Worm (Caenorhabditis elegans) whole organism, L2 larva: Measurements from ENCODE around the gene elks-1.

Source experiments
- C34F6.9 ChIP-seq: fragments of 150-350 bp; optimal IDR thresholded peaks from 2 replicates; lab custom pipeline; 2014; ENCODE audit warnings: missing biosample characterization, missing genetic modification characterization
- R02D3.7 ChIP-seq: fragments of 150-350 bp; optimal IDR thresholded peaks from 2 replicates; lab custom pipeline; 2014; ENCODE audit warnings: missing biosample characterization, missing genetic modification characterization
- ZK546.5 ChIP-seq: sonication (generic microtip); optimal IDR thresholded peaks from 2 replicates; lab custom pipeline; 2017; ENCODE audit warnings: missing biosample characterization, missing genetic modification characterization
- ama-1 ChIP-seq: fragments of 150-350 bp; optimal IDR thresholded peaks from 2 replicates; lab custom pipeline; 2018; ENCODE audit warnings: inconsistent platforms
- ceh-16 ChIP-seq: fragments of 150-350 bp; optimal IDR thresholded peaks from 2 replicates; lab custom pipeline; 2014; ENCODE audit warnings: missing biosample characterization, missing genetic modification characterization
- ceh-82 ChIP-seq: fragments of 150-350 bp; optimal IDR thresholded peaks from 2 replicates; lab custom pipeline; 2014; ENCODE audit warnings: missing biosample characterization, missing genetic modification characterization
- crh-2 ChIP-seq: sonication (generic microtip); optimal IDR thresholded peaks from 2 replicates; lab custom pipeline; 2017; ENCODE audit warnings: missing biosample characterization, missing genetic modification characterization
- egl-27 ChIP-seq: sonication (generic microtip); optimal IDR thresholded peaks from 3 replicates; lab custom pipeline; 2017; ENCODE audit warnings: missing biosample characterization, missing genetic modification reagents, missing genetic modification characterization
- elt-1 ChIP-seq: fragments of 150-350 bp; optimal IDR thresholded peaks from 2 replicates; lab custom pipeline; 2014; ENCODE audit warnings: missing biosample characterization, missing genetic modification characterization
- elt-3 ChIP-seq: sonication (generic microtip); optimal IDR thresholded peaks from 2 replicates; lab custom pipeline; 2017; ENCODE audit warnings: missing biosample characterization, missing genetic modification characterization
- fos-1 ChIP-seq: fragments of 150-350 bp; optimal IDR thresholded peaks from 2 replicates; lab custom pipeline; 2014; ENCODE audit warnings: missing biosample characterization, missing genetic modification characterization
- gmeb-1 ChIP-seq: fragments of 150-350 bp; optimal IDR thresholded peaks from 2 replicates; lab custom pipeline; 2014; ENCODE audit warnings: missing biosample characterization, missing genetic modification characterization
- lin-11 ChIP-seq: fragments of 150-350 bp; sonication (generic microtip); optimal IDR thresholded peaks from 2 replicates; lab custom pipeline; 2014; ENCODE audit warnings: missing biosample characterization, missing genetic modification characterization, inconsistent platforms, mixed read lengths
- lin-13 ChIP-seq: fragments of 150-350 bp; optimal IDR thresholded peaks from 2 replicates; lab custom pipeline; 2014; ENCODE audit warnings: missing biosample characterization, missing genetic modification reagents, missing genetic modification characterization
- lsy-2 ChIP-seq, 2 experiments: fragments of 150-350 bp in 1 of 2; sonication (generic microtip) in 1 of 2; optimal IDR thresholded peaks; 2 replicates each; lab custom pipeline; 2014 to 2017; ENCODE audit warnings: missing biosample characterization in 2 of 2, missing genetic modification characterization in 2 of 2
- mbf-1 ChIP-seq: sonication (generic microtip); optimal IDR thresholded peaks from 2 replicates; lab custom pipeline; 2017; ENCODE audit warnings: missing biosample characterization, missing genetic modification characterization
- nhr-11 ChIP-seq: fragments of 150-350 bp; optimal IDR thresholded peaks from 2 replicates; lab custom pipeline; 2014; ENCODE audit warnings: missing biosample characterization, missing genetic modification characterization
- nhr-12 ChIP-seq: fragments of 150-350 bp; optimal IDR thresholded peaks from 2 replicates; lab custom pipeline; 2014; ENCODE audit warnings: missing biosample characterization, missing genetic modification characterization
- nhr-129 ChIP-seq: fragments of 150-350 bp; optimal IDR thresholded peaks from 2 replicates; lab custom pipeline; 2014; ENCODE audit warnings: missing biosample characterization, missing genetic modification characterization
- nhr-21 ChIP-seq: fragments of 150-350 bp; optimal IDR thresholded peaks from 2 replicates; lab custom pipeline; 2014; ENCODE audit warnings: missing biosample characterization, missing genetic modification characterization
- nhr-23 ChIP-seq: fragments of 150-350 bp; optimal IDR thresholded peaks from 2 replicates; lab custom pipeline; 2014; ENCODE audit warnings: missing biosample characterization, missing genetic modification reagents, missing genetic modification characterization
- nhr-237 ChIP-seq: fragments of 150-350 bp; optimal IDR thresholded peaks from 2 replicates; lab custom pipeline; 2014; ENCODE audit warnings: missing biosample characterization, missing genetic modification characterization
- peb-1 ChIP-seq: fragments of 150-350 bp; optimal IDR thresholded peaks from 2 replicates; lab custom pipeline; 2014; ENCODE audit warnings: missing biosample characterization, missing genetic modification characterization
- sma-9 ChIP-seq, 2 experiments: fragments of 150-350 bp in 1 of 2; sonication (generic microtip) in 1 of 2; optimal IDR thresholded peaks; 2 replicates each; lab custom pipeline; 2014 to 2016; ENCODE audit warnings: missing genetic modification characterization in 2 of 2, mild to moderate bottlenecking in 1 of 2, missing biosample characterization in 1 of 2, missing compliant biosample characterization in 1 of 2, missing genetic modification reagents in 1 of 2, moderate library complexity in 1 of 2
- unc-39 ChIP-seq: fragments of 150-350 bp; optimal IDR thresholded peaks from 2 replicates; lab custom pipeline; 2014; ENCODE audit warnings: missing biosample characterization, missing genetic modification characterization
- unc-55 ChIP-seq: fragments of 150-350 bp; sonication (generic microtip); optimal IDR thresholded peaks from 3 replicates; lab custom pipeline; 2014; ENCODE audit warnings: missing biosample characterization, missing genetic modification reagents, missing genetic modification characterization
- unc-62 ChIP-seq: fragments of 150-350 bp; optimal IDR thresholded peaks from 2 replicates; lab custom pipeline; 2014; ENCODE audit warnings: missing biosample characterization, missing genetic modification reagents, missing genetic modification characterization
- ztf-1 ChIP-seq: fragments of 200-800 bp; sonication (Bioruptor generic); conservative IDR thresholded peaks from 2 replicates; pipeline ENCODE4 v1.3.6; 2022; ENCODE audit warnings: missing genetic modification characterization, missing compliant biosample characterization

Gene elks-1

DNA sequence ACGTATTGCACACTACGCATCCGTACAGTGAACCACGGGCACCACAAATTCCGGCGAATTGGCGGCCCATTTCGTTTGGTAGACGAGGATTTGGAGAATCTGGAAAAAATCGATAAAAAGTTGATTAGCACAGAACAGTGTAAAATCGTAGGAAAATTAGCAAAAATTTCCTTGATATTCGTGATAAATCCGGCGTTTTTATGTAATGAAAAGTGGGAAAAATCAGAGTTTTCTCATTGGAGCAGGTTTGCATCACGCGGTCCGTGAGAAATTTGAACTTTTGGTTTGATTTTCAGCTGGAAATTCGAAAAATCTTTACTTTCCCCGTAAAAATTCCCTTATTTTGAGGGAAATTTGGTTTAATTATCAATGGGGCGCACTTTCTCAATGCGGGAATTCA lies 34.2 kb upstream of the elks-1 start, which contains the start of gene B0546.4:
Gene B0546.4, minus strand, starts transcription at position 101 of the 400 bp plus-strand sequence.
- no peak for TF ChIP-seq lin-13 (GFP tag; lab: Kevin White, UChicago)
- no peak for TF ChIP-seq ztf-1 (GFP tag; lab: Robert Waterston, UW)
- no peak for TF ChIP-seq crh-2 (tag; lab: Kevin White, UChicago)
- no peak for TF ChIP-seq nhr-237 (tag; lab: Kevin White, UChicago)
- no peak for TF ChIP-seq lin-11 (tag; lab: Kevin White, UChicago)
- TF ChIP-seq mbf-1 (tag; lab: Kevin White, UChicago) = no peak
- no peak for TF ChIP-seq peb-1 (tag; lab: Kevin White, UChicago)
- no peak for TF ChIP-seq ama-1 (lab: Kevin White, UChicago)
- no peak for TF ChIP-seq elt-1 (tag; lab: Kevin White, UChicago)
- TF ChIP-seq unc-39 (tag; lab: Kevin White, UChicago) = no peak
- TF ChIP-seq nhr-23 (tag; lab: Kevin White, UChicago) = no peak

ce11 chrIV:3383203-3383602 lies 33.4 kb upstream of the elks-1 start:
- no peak for TF ChIP-seq elt-3 (tag; lab: Kevin White, UChicago)
- no peak for TF ChIP-seq nhr-12 (tag; lab: Kevin White, UChicago)
- TF ChIP-seq ama-1 (lab: Kevin White, UChicago) = no peak
- peak in 1 of 2 experiments; percentile 3 for TF ChIP-seq lsy-2 (tag; optimal IDR thresholded peaks at IDR 0.05; lab: Kevin White, UChicago)
- TF ChIP-seq sma-9 (GFP tag; optimal IDR thresholded peaks at IDR 0.05; lab: Kevin White, UChicago) = no peak
- TF ChIP-seq sma-9 (tag; optimal IDR thresholded peaks at IDR 0.05; lab: Kevin White, UChicago) = no peak
- TF ChIP-seq unc-62 (GFP tag; lab: Kevin White, UChicago) = no peak
- peak; percentile 16 for TF ChIP-seq unc-55 (GFP tag; lab: Kevin White, UChicago)
- TF ChIP-seq ceh-16 (tag; lab: Kevin White, UChicago) = no peak
- TF ChIP-seq ZK546.5 (tag; lab: Kevin White, UChicago) = no peak
- no peak for TF ChIP-seq egl-27 (tag; lab: Kevin White, UChicago)
- no peak for TF ChIP-seq nhr-11 (tag; lab: Kevin White, UChicago)
- no peak for TF ChIP-seq peb-1 (tag; lab: Kevin White, UChicago)
- TF ChIP-seq mbf-1 (tag; lab: Kevin White, UChicago) = no peak
- TF ChIP-seq nhr-21 (tag; lab: Kevin White, UChicago) = no peak

DNA sequence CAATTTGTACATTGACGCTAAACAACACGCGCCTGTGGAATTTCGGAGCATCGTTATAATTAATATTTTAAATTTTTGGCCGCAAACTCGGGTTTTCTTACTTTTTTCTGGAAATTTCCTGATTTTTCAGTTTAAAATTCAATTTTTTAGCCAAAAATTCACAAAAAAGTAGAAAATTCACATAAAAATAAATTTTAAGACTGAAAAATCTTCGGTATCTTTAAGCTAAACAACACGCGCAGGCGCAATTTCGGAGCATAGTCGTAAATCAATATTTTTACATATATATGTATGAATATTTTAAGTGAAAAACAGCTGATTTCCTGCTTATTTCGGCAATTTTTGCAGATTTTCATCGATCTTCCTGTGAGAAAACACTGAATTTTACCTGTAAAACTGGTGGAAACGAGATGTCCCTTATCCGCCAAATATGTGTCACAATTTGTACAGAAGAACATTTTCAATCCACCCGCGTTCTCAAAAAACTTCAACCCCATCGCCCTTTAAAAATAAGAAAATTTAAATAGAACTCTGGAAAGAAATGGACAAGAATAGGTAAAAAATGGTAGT lies 32.6 kb upstream of the elks-1 start, which contains the start of gene B0546.3:
Gene B0546.3, minus strand, starts transcription at position 504 of the 570 bp plus-strand sequence.
- TF ChIP-seq ceh-82 = no peak
- TF ChIP-seq ama-1 (lab: Kevin White, UChicago) = peak; percentile 71
- TF ChIP-seq lsy-2 (tag; optimal IDR thresholded peaks at IDR 0.05; lab: Kevin White, UChicago) = peak in 1 of 2 experiments; percentile 19
- TF ChIP-seq nhr-129 (tag; lab: Kevin White, UChicago) = no peak

DNA sequence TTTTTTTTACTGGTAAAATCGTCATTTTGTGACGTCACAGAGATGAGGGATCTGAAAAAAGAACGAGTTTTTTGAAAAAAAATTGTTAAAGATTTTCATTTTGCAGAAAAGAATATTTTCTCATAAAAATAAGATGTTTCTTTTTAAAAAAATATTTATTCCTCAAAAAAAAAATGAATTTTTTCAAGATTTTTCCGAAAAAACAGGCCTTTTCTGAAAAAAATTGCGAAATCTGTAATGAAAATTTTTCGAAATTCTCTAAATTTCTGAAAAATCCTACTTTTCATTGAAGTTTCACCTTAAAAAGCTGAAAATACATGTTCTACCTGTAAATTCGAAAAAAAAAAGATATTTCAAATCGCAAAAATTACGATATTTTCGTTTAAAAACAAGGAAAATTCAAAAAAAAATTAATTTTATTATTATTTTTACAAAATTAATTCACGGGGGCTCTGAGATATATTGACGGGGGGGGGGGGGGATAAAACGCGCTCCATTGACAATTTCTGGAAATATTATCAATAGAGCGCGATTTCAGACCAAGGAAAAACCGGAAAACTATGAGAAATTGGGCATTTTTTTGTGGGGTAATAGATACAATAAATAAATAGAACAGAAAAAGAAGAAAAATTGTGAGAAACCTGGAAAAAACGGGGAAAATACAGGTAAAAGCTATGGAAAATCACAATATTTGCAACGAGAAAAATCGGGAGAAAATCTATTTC lies 28.4 kb upstream of the elks-1 start, which contains the start of gene otub-4:
Gene otub-4, minus strand, starts transcription at position 51 of the 725 bp plus-strand sequence.
- peak; percentile 15 for TF ChIP-seq unc-55 (GFP tag; lab: Kevin White, UChicago)
- no peak for TF ChIP-seq elt-3 (tag; lab: Kevin White, UChicago)

DNA sequence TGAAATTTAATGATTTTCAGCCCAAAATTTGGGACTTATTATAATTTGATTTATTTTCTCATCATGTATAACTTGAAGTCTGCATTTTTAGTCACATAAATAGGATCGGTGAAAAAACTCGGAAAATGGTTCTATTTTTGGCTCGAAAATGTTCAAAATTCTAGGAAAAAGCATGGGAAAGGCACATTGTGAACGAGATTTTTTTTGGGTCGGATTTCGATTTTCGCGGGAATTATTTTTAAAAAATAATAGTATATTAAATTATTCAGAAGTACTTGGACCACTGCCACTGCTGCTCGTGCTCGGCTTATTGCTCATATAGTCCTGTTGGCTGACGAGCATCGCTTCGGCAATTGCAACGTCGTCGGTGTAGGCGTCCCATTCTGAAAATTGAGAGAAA lies 23.5 kb upstream of the elks-1 start:
- peak; percentile 2 for TF ChIP-seq gmeb-1 (tag; lab: Kevin White, UChicago)
- TF ChIP-seq fos-1 = no peak
- no peak for TF ChIP-seq lin-13 (GFP tag; lab: Kevin White, UChicago)
- no peak for TF ChIP-seq R02D3.7 (tag; lab: Kevin White, UChicago)

DNA sequence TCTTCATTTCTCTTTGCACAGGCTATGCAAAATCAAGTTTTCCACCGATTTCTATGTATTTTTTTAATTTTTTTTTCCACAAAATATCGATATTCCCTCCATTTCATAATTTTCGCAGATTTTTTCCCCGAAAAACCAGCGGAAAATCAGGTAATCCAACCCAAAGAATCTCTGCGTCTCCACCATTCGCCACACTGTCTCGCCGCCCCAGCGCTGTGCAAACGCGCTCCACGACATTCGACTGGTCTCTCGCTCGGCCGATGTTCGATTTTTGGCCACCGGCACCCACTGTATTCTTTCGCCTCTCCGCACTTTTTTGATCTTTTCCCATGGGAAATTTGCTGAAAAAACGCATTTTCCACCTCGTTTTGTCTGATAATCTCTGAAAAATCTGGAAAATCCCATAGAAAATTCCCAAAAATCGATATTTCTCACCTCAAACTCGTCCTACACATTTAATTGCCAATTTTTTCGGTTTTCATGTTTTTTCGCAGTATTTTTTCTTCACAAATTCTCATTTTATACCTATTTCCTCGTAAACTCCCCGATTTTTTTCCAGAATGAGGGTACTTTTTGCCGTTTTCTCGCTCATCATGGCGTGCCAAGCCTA lies 18.9 kb upstream of the elks-1 start, which contains the start of gene vha-19:
Gene vha-19, plus strand, starts transcription at position 560 of the 610 bp plus-strand sequence.
- TF ChIP-seq C34F6.9 (tag; lab: Kevin White, UChicago) (peak; percentile 11), lsy-2 (tag; optimal IDR thresholded peaks at IDR 0.05; lab: Kevin White, UChicago) (peak in 1 of 2 experiments; percentile 42), fos-1 (peak; percentile 8), peb-1 (tag; lab: Kevin White, UChicago) (no peak), unc-55 (GFP tag; lab: Kevin White, UChicago) (peak; percentile 34), crh-2 (tag; lab: Kevin White, UChicago) (peak; percentile 20)
